Worm (Caenorhabditis elegans) whole organism, L3 larva: ENCODE data around the gene ZK418.5.

ENCODE experiments used
- R02D3.7 ChIP-seq: fragments of 150-350 bp; optimal IDR thresholded peaks from 2 replicates; lab custom pipeline; 2014; ENCODE audit warnings: missing biosample characterization, missing genetic modification characterization
- ZK546.5 ChIP-seq: sonication (generic microtip); optimal IDR thresholded peaks from 2 replicates; lab custom pipeline; 2017; ENCODE audit warnings: missing biosample characterization, missing genetic modification characterization
- ceh-28 ChIP-seq: fragments of 150-350 bp; optimal IDR thresholded peaks from 2 replicates; lab custom pipeline; 2014; ENCODE audit warnings: missing biosample characterization, missing genetic modification reagents, missing genetic modification characterization
- egl-5 ChIP-seq: fragments of 150-350 bp; optimal IDR thresholded peaks from 2 replicates; lab custom pipeline; 2017; ENCODE audit warnings: missing biosample characterization, missing genetic modification reagents, missing genetic modification characterization, inconsistent platforms
- elt-2 ChIP-seq: sonication (generic microtip); optimal IDR thresholded peaks from 2 replicates; lab custom pipeline; 2016; ENCODE audit warnings: missing genetic modification reagents, mild to moderate bottlenecking, missing genetic modification characterization, missing compliant biosample characterization
- elt-3 ChIP-seq, 3 experiments: fragments of 150-350 bp in 1 of 3; sonication (generic microtip) in 2 of 3; optimal IDR thresholded peaks; 2 replicates in 2 of 3; 4 replicates in 1 of 3; lab custom pipeline; 2014 to 2017; ENCODE audit warnings: missing biosample characterization in 3 of 3, missing genetic modification characterization in 3 of 3
- fkh-10 ChIP-seq: sonication (generic microtip); optimal IDR thresholded peaks from 2 replicates; lab custom pipeline; 2017; ENCODE audit warnings: missing biosample characterization, missing genetic modification reagents, missing genetic modification characterization
- jun-1 ChIP-seq: fragments of 150-350 bp; optimal IDR thresholded peaks from 2 replicates; lab custom pipeline; 2014; ENCODE audit warnings: missing biosample characterization, missing genetic modification reagents, missing genetic modification characterization
- nhr-237 ChIP-seq: fragments of 150-350 bp; optimal IDR thresholded peaks from 2 replicates; lab custom pipeline; 2014; ENCODE audit warnings: missing biosample characterization, missing genetic modification characterization
- nhr-77 ChIP-seq: fragments of 150-350 bp; optimal IDR thresholded peaks from 2 replicates; lab custom pipeline; 2014; ENCODE audit warnings: missing biosample characterization, missing genetic modification characterization
- snpc-4 ChIP-seq: fragments of 150-350 bp; optimal IDR thresholded peaks from 2 replicates; lab custom pipeline; 2014; ENCODE audit warnings: missing biosample characterization, missing genetic modification characterization
- ztf-11 ChIP-seq: fragments of 150-350 bp; optimal IDR thresholded peaks from 2 replicates; lab custom pipeline; 2014; ENCODE audit warnings: missing biosample characterization, missing genetic modification characterization
- ztf-4 ChIP-seq: fragments of 150-350 bp; optimal IDR thresholded peaks from 2 replicates; lab custom pipeline; 2014; ENCODE audit warnings: missing biosample characterization, missing genetic modification characterization

DNA sequence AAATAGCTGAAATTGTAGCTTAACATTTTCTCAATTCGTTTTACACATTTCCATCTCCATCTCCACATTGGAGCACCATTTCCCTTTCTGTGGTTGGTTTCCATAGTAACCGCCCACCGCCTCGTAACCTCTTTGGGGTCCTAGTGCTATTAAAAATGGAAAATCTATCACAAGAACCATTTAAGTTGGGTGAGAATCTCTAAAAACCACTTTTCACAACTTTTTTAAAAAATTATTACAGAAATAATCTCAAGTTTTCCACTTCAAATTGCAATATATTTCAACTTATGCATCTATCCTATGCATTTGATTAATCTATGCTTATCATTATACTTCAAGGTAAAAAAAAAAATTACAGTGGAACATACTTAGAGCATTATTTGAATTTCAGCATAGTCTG lies 3.7 kb downstream of the ZK418.5 start, which contains the start of gene tmem-17:
- no peak for TF ChIP-seq elt-3 (tag; optimal IDR thresholded peaks at IDR 0.05; lab: Kevin White, UChicago)
- no peak for TF ChIP-seq ZK546.5 (tag; lab: Kevin White, UChicago)
- TF ChIP-seq nhr-77 (tag; lab: Kevin White, UChicago): no peak
- no peak for TF ChIP-seq ztf-4 (tag; lab: Kevin White, UChicago)
- no peak for TF ChIP-seq elt-2
- TF ChIP-seq ceh-28: no peak
- no peak for TF ChIP-seq fkh-10 (GFP tag; lab: Kevin White, UChicago)
- TF ChIP-seq egl-5 (tag; lab: Kevin White, UChicago): no peak
- TF ChIP-seq snpc-4: no peak
- TF ChIP-seq jun-1 (tag; lab: Kevin White, UChicago): no peak
- TF ChIP-seq R02D3.7: no peak
- TF ChIP-seq ztf-11 (tag; lab: Kevin White, UChicago): no peak
- TF ChIP-seq nhr-237: no peak
